Worm (Caenorhabditis elegans): ENCODE results near the gene vps-37.

DNA sequence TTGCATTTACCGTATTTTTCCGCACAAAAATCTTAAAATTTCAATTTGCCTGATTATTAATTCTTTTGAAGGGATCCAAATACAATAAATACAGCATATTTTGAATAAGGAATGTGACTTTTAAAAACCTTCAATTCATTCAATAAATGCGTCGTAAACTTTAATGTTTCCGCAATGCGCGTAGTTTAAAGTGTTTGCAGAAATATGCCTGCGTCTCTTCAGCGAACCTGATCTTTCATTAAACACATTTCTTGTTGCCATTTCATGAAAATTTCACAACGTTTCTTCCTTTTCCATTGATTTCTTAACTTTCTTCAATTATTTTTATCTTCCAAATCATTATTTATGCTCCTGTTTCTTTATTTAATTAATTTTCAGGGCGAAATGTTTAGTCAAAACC, at the start of gene vps-37:
- TF ChIP-seq nhr-28 (tag; optimal IDR thresholded peaks at IDR 0.05) = no peak
- no peak for TF ChIP-seq ceh-16 (tag; optimal IDR thresholded peaks at IDR 0.05)
- TF ChIP-seq ztf-11 (tag; optimal IDR thresholded peaks at IDR 0.05) = no peak
